Fruit fly (Drosophila melanogaster): Measurements from ENCODE around the gene cutlet.

Gene cutlet

DNA sequence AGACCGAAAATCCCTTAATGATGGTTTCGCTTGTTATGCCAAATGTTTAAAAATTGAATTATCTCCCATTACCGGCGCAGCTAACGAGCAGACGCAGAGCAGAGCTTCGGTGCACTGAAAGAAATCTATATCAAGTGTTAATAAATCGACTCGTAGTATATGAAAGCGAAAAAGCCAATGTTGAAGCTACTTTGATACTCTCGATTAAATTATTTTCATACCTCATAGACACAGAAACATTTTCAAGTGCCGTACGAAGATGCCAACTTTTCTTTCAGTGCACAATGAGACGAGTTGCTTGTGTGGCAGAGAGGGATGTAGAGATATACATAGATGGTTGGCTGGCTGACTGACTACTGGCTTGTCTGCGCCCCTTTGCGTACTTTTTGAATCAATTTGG is 35.8 kb downstream of the cutlet start (continued):
- TF ChIP-seq knrl (GFP tag; IDR thresholded peaks at IDR 0.05; ENCODE audit: partially characterized antibody) = no peak
- TF ChIP-seq CG6813 (GFP tag; optimal IDR thresholded peaks at IDR 0.05) = no peak
- TF ChIP-seq slou (GFP tag; optimal IDR thresholded peaks at IDR 0.05) = no peak
- peak; percentile 10; the same call in 1 of the 2 replicates for TF ChIP-seq CG3847 (GFP tag; IDR thresholded peaks at IDR 0.05)
- no peak for TF ChIP-seq gro (GFP tag; optimal IDR thresholded peaks at IDR 0.05)
- TF ChIP-seq Hsf (GFP tag; optimal IDR thresholded peaks at IDR 0.05) = peak; percentile 6
- TF ChIP-seq CG13894 (tag; optimal IDR thresholded peaks at IDR 0.05) = no peak
- no peak for TF ChIP-seq CHES-1-like (GFP tag; optimal IDR thresholded peaks at IDR 0.05)
- TF ChIP-seq mld (GFP tag; IDR thresholded peaks at IDR 0.05; ENCODE audit: partially characterized antibody) = no peak
- no peak for TF ChIP-seq peb (GFP tag; IDR thresholded peaks at IDR 0.05)
- TF ChIP-seq dati (GFP tag; IDR thresholded peaks at IDR 0.05) = no peak
- no peak for TF ChIP-seq CG8359 (GFP tag; optimal IDR thresholded peaks at IDR 0.05; ENCODE audit: borderline replicate concordance)
- TF ChIP-seq CG7357 (GFP tag; IDR thresholded peaks at IDR 0.05) = peak; percentile 37; the same call in 1 of the 3 replicates
- TF ChIP-seq CG13624 (GFP tag; optimal IDR thresholded peaks at IDR 0.05) = no peak
- 0 out of 2 replicates have a peak, but pooled peaks have one; percentile 7 for TF ChIP-seq CG32772 (GFP tag; IDR thresholded peaks at IDR 0.05)
- TF ChIP-seq YL-1 (GFP tag; optimal IDR thresholded peaks at IDR 0.05) = no peak
- TF ChIP-seq Six4 (GFP tag; optimal IDR thresholded peaks at IDR 0.05) = no peak
- TF ChIP-seq Fer3 (tag; optimal IDR thresholded peaks at IDR 0.05) = no peak
- TF ChIP-seq MESR4 (GFP tag; optimal IDR thresholded peaks at IDR 0.05) = no peak
- TF ChIP-seq CG30403 (GFP tag; optimal IDR thresholded peaks at IDR 0.05) = peak; percentile 10
- no peak for TF ChIP-seq D19B (GFP tag; optimal IDR thresholded peaks at IDR 0.05)
- TF ChIP-seq CG10267 (tag; optimal IDR thresholded peaks at IDR 0.05) = peak; percentile 26
- TF ChIP-seq CG15479 (GFP tag; optimal IDR thresholded peaks at IDR 0.05) = no peak
- TF ChIP-seq CG15011 (GFP tag; optimal IDR thresholded peaks at IDR 0.05) = no peak
- no peak for TF ChIP-seq cato (GFP tag; optimal IDR thresholded peaks at IDR 0.05; ENCODE audit: borderline replicate concordance)
- no peak for TF ChIP-seq wor (GFP tag; IDR thresholded peaks at IDR 0.05)
- TF ChIP-seq fd64A (GFP tag; optimal IDR thresholded peaks at IDR 0.05) = peak; percentile 2
- TF ChIP-seq ATbp (GFP tag; optimal IDR thresholded peaks at IDR 0.05) = peak; percentile 17
- no peak for TF ChIP-seq CG15269 (tag; optimal IDR thresholded peaks at IDR 0.05)
- TF ChIP-seq CG10959 (GFP tag; IDR thresholded peaks at IDR 0.05) = peak; percentile 55
- TF ChIP-seq CG9727 (GFP tag; optimal IDR thresholded peaks at IDR 0.05) = peak; percentile 18
- TF ChIP-seq CG6791 (GFP tag; IDR thresholded peaks at IDR 0.05; ENCODE audit: partially characterized antibody) = no peak
- TF ChIP-seq prd (optimal IDR thresholded peaks at IDR 0.05) = no peak
- peak; percentile 71 for TF ChIP-seq prd (GFP tag; IDR thresholded peaks at IDR 0.05)
- TF ChIP-seq sob (GFP tag; IDR thresholded peaks at IDR 0.05) = no peak; the same call in 1 of the 2 replicates
- no peak for TF ChIP-seq vnd (GFP tag; IDR thresholded peaks at IDR 0.05; ENCODE audit: partially characterized antibody)
- no peak for TF ChIP-seq Dbx (GFP tag; IDR thresholded peaks at IDR 0.05)
- TF ChIP-seq CG1024 (GFP tag; IDR thresholded peaks at IDR 0.05) = peak; percentile 29; the same call in 1 of the 2 replicates
- peak; percentile 61 for TF ChIP-seq CG10979 (tag; optimal IDR thresholded peaks at IDR 0.05)
- no peak for TF ChIP-seq Ada2b (GFP tag; IDR thresholded peaks at IDR 0.05)
- TF ChIP-seq CG17361 (GFP tag; IDR thresholded peaks at IDR 0.05) = no peak
- no peak for TF ChIP-seq gsb (GFP tag; IDR thresholded peaks at IDR 0.05)
- TF ChIP-seq CG10366 (GFP tag; IDR thresholded peaks at IDR 0.05) = no peak
- no peak for TF ChIP-seq Vsx1 (GFP tag; optimal IDR thresholded peaks at IDR 0.05)
- no peak for TF ChIP-seq al (GFP tag; IDR thresholded peaks at IDR 0.05)
- TF ChIP-seq CG17829 (tag; optimal IDR thresholded peaks at IDR 0.05) = peak; percentile 52
- no peak for TF ChIP-seq ash1 (GFP tag; optimal IDR thresholded peaks at IDR 0.05)
- no peak for TF ChIP-seq H2.0 (GFP tag; IDR thresholded peaks at IDR 0.05)
- TF ChIP-seq z (GFP tag; IDR thresholded peaks at IDR 0.05) = no peak
- no peak for TF ChIP-seq ranshi (GFP tag; IDR thresholded peaks at IDR 0.05)
- no peak for TF ChIP-seq fru (optimal IDR thresholded peaks at IDR 0.05)
- TF ChIP-seq CG7786 (GFP tag; optimal IDR thresholded peaks at IDR 0.05) = no peak

Data from whole organism, embryonic.